Fruit fly (Drosophila melanogaster) whole organism, embryonic: ENCODE results near the gene CstF64.

Experiments used
- Dbx ChIP-seq: fragments of 200-800 bp; sonication (Bioruptor generic); IDR thresholded peaks from 3 replicates; pipeline ENCODE4 v1.3.6; 2022; ENCODE audit warnings: missing biosample characterization, missing genetic modification characterization
- NfI ChIP-seq: fragments of 200-800 bp; sonication (Bioruptor generic); optimal IDR thresholded peaks from 3 replicates; lab custom pipeline; 2018; ENCODE audit warnings: missing biosample characterization, mild to moderate bottlenecking, missing genetic modification characterization, moderate library complexity
- Optix ChIP-seq: fragments of 200-800 bp; sonication (Bioruptor generic); IDR thresholded peaks from 3 replicates; pipeline ENCODE4 v1.3.6; 2022; ENCODE audit warnings: missing biosample characterization, missing genetic modification characterization
- crp ChIP-seq, 2 experiments: fragments of 200-800 bp; sonication (Bioruptor generic); optimal IDR thresholded peaks; 2 replicates in 1 of 2; 3 replicates in 1 of 2; lab custom pipeline; 2017; ENCODE audit warnings: missing biosample characterization in 2 of 2, missing genetic modification characterization in 2 of 2, mild to moderate bottlenecking in 1 of 2, moderate library complexity in 1 of 2

DNA sequence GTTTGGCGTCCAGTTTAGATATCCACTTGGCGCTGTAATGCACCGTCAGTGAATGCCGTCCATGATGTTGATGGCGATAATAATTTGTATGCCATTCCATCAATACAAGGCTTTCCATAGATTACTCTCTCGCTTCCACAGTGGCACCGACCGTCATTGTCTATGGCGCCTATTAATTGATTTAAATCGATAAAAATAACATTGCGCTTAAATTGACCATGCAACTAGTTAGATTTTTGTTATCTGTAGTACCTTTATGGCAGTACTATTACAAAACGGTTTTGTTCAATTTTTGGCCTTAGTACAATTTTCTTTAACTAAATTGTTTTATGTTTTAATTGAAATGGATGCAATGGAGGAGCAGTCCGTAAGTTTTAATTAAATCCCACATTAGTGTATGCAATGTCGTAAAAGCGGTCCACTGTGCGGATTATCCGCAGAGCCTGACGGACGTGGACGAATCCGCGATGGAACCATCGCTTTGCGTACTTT lies 39.9 kb upstream of the CstF64 start:
- TF ChIP-seq Dbx (GFP tag; lab: Robert Waterston, UW): no peak
- no peak for TF ChIP-seq crp (GFP tag; optimal IDR thresholded peaks at IDR 0.05; lab: Kevin White, UChicago)
- TF ChIP-seq NfI (GFP tag; lab: Kevin White, UChicago): no peak
- TF ChIP-seq Optix: no peak
